Worm (Caenorhabditis elegans) whole organism, young adult: ENCODE results near the gene F55B11.5.
A peak's percentile ranks its signal among the peaks of the same experiment; 100 is the strongest.

Experiments
- F55B11.4 ChIP-seq: sonication (generic microtip); optimal IDR thresholded peaks from 2 replicates; lab custom pipeline; 2016; ENCODE audit warnings: missing compliant biosample characterization, missing genetic modification characterization, borderline replicate concordance; ENCODE audit not compliant: insufficient read depth
- F57A8.1 ChIP-seq: fragments of 200-800 bp; sonication (Bioruptor generic); optimal IDR thresholded peaks from 2 replicates; lab custom pipeline; 2018; ENCODE audit warnings: mild to moderate bottlenecking, missing genetic modification characterization, moderate library complexity, missing compliant biosample characterization
- F57C9.4 ChIP-seq: sonication (generic microtip); optimal IDR thresholded peaks from 2 replicates; lab custom pipeline; 2017; ENCODE audit warnings: mild to moderate bottlenecking, missing genetic modification characterization, missing compliant biosample characterization
- K12H6.12 ChIP-seq: fragments of 200-800 bp; sonication (Bioruptor generic); optimal IDR thresholded peaks from 2 replicates; lab custom pipeline; 2018; ENCODE audit warnings: mild to moderate bottlenecking, missing genetic modification characterization, missing compliant biosample characterization
- Y79H2A.3 ChIP-seq: fragments of 200-800 bp; sonication (Bioruptor generic); conservative IDR thresholded peaks from 2 replicates; pipeline ENCODE4 v1.3.6; 2022; ENCODE audit warnings: missing genetic modification reagents, missing genetic modification characterization, missing compliant biosample characterization
- Y95B8A.8 ChIP-seq: fragments of 200-800 bp; sonication (Bioruptor generic); IDR thresholded peaks from 2 replicates; pipeline ENCODE4 v1.3.6; 2022; ENCODE audit warnings: missing genetic modification reagents, missing genetic modification characterization, missing compliant biosample characterization
- akir-1 ChIP-seq: fragments of 200-800 bp; sonication (Bioruptor generic); optimal IDR thresholded peaks from 2 replicates; lab custom pipeline; 2018; ENCODE audit warnings: mild to moderate bottlenecking, missing genetic modification characterization, moderate library complexity, missing compliant biosample characterization
- attf-6 ChIP-seq: fragments of 200-800 bp; sonication (Bioruptor generic); IDR thresholded peaks from 2 replicates; pipeline ENCODE4 v1.3.6; 2022; ENCODE audit warnings: missing genetic modification reagents, missing genetic modification characterization, missing compliant biosample characterization
- ccch-3 ChIP-seq: fragments of 200-800 bp; sonication (Bioruptor generic); optimal IDR thresholded peaks from 2 replicates; lab custom pipeline; 2018; ENCODE audit warnings: mild to moderate bottlenecking, missing genetic modification characterization, missing compliant biosample characterization
- ceh-27 ChIP-seq: fragments of 200-800 bp; sonication (Bioruptor generic); optimal IDR thresholded peaks from 2 replicates; lab custom pipeline; 2018; ENCODE audit warnings: mild to moderate bottlenecking, missing genetic modification characterization, moderate library complexity, missing compliant biosample characterization
- ceh-79 ChIP-seq: sonication (generic microtip); optimal IDR thresholded peaks from 2 replicates; lab custom pipeline; 2017; ENCODE audit warnings: mild to moderate bottlenecking, missing genetic modification characterization, missing compliant biosample characterization
- efl-1 ChIP-seq: fragments of 150-350 bp; optimal IDR thresholded peaks from 2 replicates; lab custom pipeline; 2014; ENCODE audit warnings: missing biosample characterization, missing genetic modification reagents, missing genetic modification characterization
- ekl-4 ChIP-seq: fragments of 200-800 bp; sonication (Bioruptor generic); IDR thresholded peaks from 2 replicates; pipeline ENCODE4 v1.3.6; 2022; ENCODE audit warnings: missing genetic modification reagents, missing genetic modification characterization, missing compliant biosample characterization
- gei-17 ChIP-seq: fragments of 200-800 bp; sonication (Bioruptor generic); optimal IDR thresholded peaks from 2 replicates; lab custom pipeline; 2018; ENCODE audit warnings: mild to moderate bottlenecking, missing genetic modification characterization, missing compliant biosample characterization
- him-1 ChIP-seq: sonication (generic microtip); optimal IDR thresholded peaks from 2 replicates; lab custom pipeline; 2016; ENCODE audit warnings: missing genotype, missing genetic modification reagents, missing genetic modification characterization, missing compliant biosample characterization
- hmg-1.2 ChIP-seq: fragments of 200-800 bp; sonication (Bioruptor generic); IDR thresholded peaks from 2 replicates; pipeline ENCODE4 v1.3.6; 2022; ENCODE audit warnings: missing genetic modification reagents, missing genetic modification characterization, missing compliant biosample characterization
- lin-26 ChIP-seq: fragments of 200-800 bp; sonication (Bioruptor generic); IDR thresholded peaks from 2 replicates; pipeline ENCODE4 v1.3.6; 2022; ENCODE audit warnings: missing genetic modification reagents, missing genetic modification characterization, missing compliant biosample characterization
- lir-1 ChIP-seq: fragments of 200-800 bp; sonication (Bioruptor generic); conservative IDR thresholded peaks from 2 replicates; pipeline ENCODE4 v1.3.6; 2022; ENCODE audit warnings: missing genetic modification reagents, missing genetic modification characterization, missing compliant biosample characterization
- lsl-1 ChIP-seq: fragments of 200-800 bp; sonication (Bioruptor generic); optimal IDR thresholded peaks from 2 replicates; lab custom pipeline; 2018; ENCODE audit warnings: mild to moderate bottlenecking, missing genetic modification characterization, moderate library complexity, missing compliant biosample characterization
- mcd-1 ChIP-seq: fragments of 200-800 bp; sonication (Bioruptor generic); IDR thresholded peaks from 2 replicates; pipeline ENCODE4 v1.3.6; 2022; ENCODE audit warnings: missing genetic modification reagents, missing genetic modification characterization, missing compliant biosample characterization
- mxl-1 ChIP-seq: sonication (generic microtip); optimal IDR thresholded peaks from 2 replicates; lab custom pipeline; 2016; ENCODE audit warnings: missing genetic modification characterization, missing compliant biosample characterization
- nfya-1 ChIP-seq: sonication (generic microtip); optimal IDR thresholded peaks from 2 replicates; lab custom pipeline; 2017; ENCODE audit warnings: antibody characterized with exemption, missing compliant biosample characterization, missing genetic modification characterization, borderline replicate concordance; ENCODE audit not compliant: insufficient read depth
- nhr-120 ChIP-seq: fragments of 200-800 bp; sonication (Bioruptor generic); IDR thresholded peaks from 2 replicates; pipeline ENCODE4 v1.3.6; 2022; ENCODE audit warnings: missing genetic modification characterization, missing compliant biosample characterization
- nhr-80 ChIP-seq: sonication (generic microtip); optimal IDR thresholded peaks from 2 replicates; lab custom pipeline; 2016; ENCODE audit warnings: missing genetic modification characterization, missing compliant biosample characterization
- rec-8 ChIP-seq, 2 experiments: sonication (generic microtip); optimal IDR thresholded peaks; 2 replicates each; lab custom pipeline; 2016; ENCODE audit warnings: mild to moderate bottlenecking in 2 of 2, missing genetic modification characterization in 2 of 2, missing genetic modification reagents in 2 of 2, missing genotype in 2 of 2, missing biosample characterization in 1 of 2, missing compliant biosample characterization in 1 of 2, moderate library complexity in 1 of 2
- sea-2 ChIP-seq: fragments of 200-800 bp; sonication (Bioruptor generic); IDR thresholded peaks from 2 replicates; pipeline ENCODE4 v1.3.6; 2022; ENCODE audit warnings: missing genetic modification characterization, missing compliant biosample characterization
- snpc-1.3 ChIP-seq: sonication (generic microtip); optimal IDR thresholded peaks from 2 replicates; lab custom pipeline; 2017; ENCODE audit warnings: missing genetic modification characterization, mild to moderate bottlenecking, missing compliant biosample characterization, antibody characterized with exemption, moderate library complexity, missing genotype, missing genetic modification reagents; ENCODE audit not compliant: insufficient read depth
- snpc-3.4 ChIP-seq: sonication (generic microtip); optimal IDR thresholded peaks from 2 replicates; lab custom pipeline; 2017; ENCODE audit warnings: missing genetic modification characterization, mild to moderate bottlenecking, missing compliant biosample characterization, antibody characterized with exemption, moderate library complexity, missing genotype, missing genetic modification reagents
- snpc-4 ChIP-seq, 5 experiments: fragments of 150-350 bp in 1 of 5; sonication (generic microtip) in 4 of 5; optimal IDR thresholded peaks; 2 replicates each; lab custom pipeline; 2014 to 2018; ENCODE audit warnings: missing genetic modification characterization in 5 of 5, missing biosample characterization in 3 of 5, antibody characterized with exemption in 2 of 5, mild to moderate bottlenecking in 2 of 5, missing compliant biosample characterization in 2 of 5, missing genotype in 2 of 5, moderate library complexity in 2 of 5, missing genetic modification reagents in 1 of 5
- tbx-9 ChIP-seq: sonication (generic microtip); optimal IDR thresholded peaks from 2 replicates; lab custom pipeline; 2016; ENCODE audit warnings: borderline replicate concordance, missing genetic modification characterization, inconsistent platforms, missing compliant biosample characterization
- unc-130 ChIP-seq: sonication (generic microtip); optimal IDR thresholded peaks from 2 replicates; lab custom pipeline; 2016; ENCODE audit warnings: missing genetic modification reagents, missing genetic modification characterization, missing compliant biosample characterization
- unc-62 ChIP-seq: fragments of 150-350 bp; optimal IDR thresholded peaks from 2 replicates; lab custom pipeline; 2014; ENCODE audit warnings: missing biosample characterization, missing genetic modification reagents, missing genetic modification characterization
- zim-3 ChIP-seq: sonication (generic microtip); optimal IDR thresholded peaks from 2 replicates; lab custom pipeline; 2017; ENCODE audit warnings: mild to moderate bottlenecking, missing genetic modification characterization, moderate library complexity, missing compliant biosample characterization
- ztf-18 ChIP-seq: sonication (generic microtip); optimal IDR thresholded peaks from 2 replicates; lab custom pipeline; 2016; ENCODE audit warnings: missing genotype, mild to moderate bottlenecking, missing genetic modification characterization, missing compliant biosample characterization
- ztf-28 ChIP-seq: fragments of 200-800 bp; sonication (Bioruptor generic); IDR thresholded peaks from 2 replicates; pipeline ENCODE4 v1.3.6; 2022; ENCODE audit warnings: missing genetic modification reagents, missing genetic modification characterization, missing compliant biosample characterization

Gene F55B11.5

ce11 chrIV:14390023-14390614 is 37.4 kb upstream of the F55B11.5 start:
- TF ChIP-seq ztf-28 (GFP tag; lab: Robert Waterston, UW) (no peak), snpc-4 (GFP tag; optimal IDR thresholded peaks at IDR 0.05; lab: Kevin White, UChicago) (no peak), snpc-4 (tag; optimal IDR thresholded peaks at IDR 0.05; lab: Kevin White, UChicago) (peak in 3 of 4 experiments; percentile 7 to 61 (median 40)), attf-6 (GFP tag; lab: Robert Waterston, UW) (0 out of 2 replicates have a peak, but pooled peaks have one; percentile 43)

ce11 chrIV:14391268-14391667 is 36.2 kb upstream of the F55B11.5 start:
- TF ChIP-seq ceh-79 (tag; lab: Kevin White, UChicago) (no peak), snpc-4 (GFP tag; optimal IDR thresholded peaks at IDR 0.05; lab: Kevin White, UChicago) (no peak), snpc-4 (tag; optimal IDR thresholded peaks at IDR 0.05; lab: Kevin White, UChicago) (peak in 3 of 4 experiments; percentile 14 to 39 (median 32)), attf-6 (GFP tag; lab: Robert Waterston, UW) (peak; percentile 83), nhr-80 (tag; lab: Kevin White, UChicago) (no peak), rec-8 (tag; optimal IDR thresholded peaks at IDR 0.05; lab: Kevin White, UChicago) (no peak)
- TF ChIP-seq, all 124 proteins: peak for 2

- TF ChIP-seq Y79H2A.3 (GFP tag; lab: Robert Waterston, UW) (no peak), ekl-4 (GFP tag; lab: Robert Waterston, UW) (no peak), unc-62 (no peak), akir-1 (GFP tag; lab: Kevin White, UChicago) (no peak), tbx-9 (no peak), sea-2 (GFP tag; lab: Robert Waterston, UW) (no peak), K12H6.12 (no peak), mcd-1 (GFP tag; lab: Robert Waterston, UW) (no peak), zim-3 (tag; lab: Kevin White, UChicago) (no peak), lir-1 (GFP tag; lab: Robert Waterston, UW) (no peak), lin-26 (GFP tag; lab: Robert Waterston, UW) (no peak), ceh-27 (GFP tag; lab: Kevin White, UChicago) (no peak), F57A8.1 (GFP tag; lab: Kevin White, UChicago) (no peak), F57C9.4 (tag; lab: Kevin White, UChicago) (no peak), lsl-1 (GFP tag; lab: Kevin White, UChicago) (no peak), hmg-1.2 (GFP tag; lab: Robert Waterston, UW) (no peak), snpc-3.4 (no peak)
- TF ChIP-seq, all 124 proteins: peak for 0
These were observed 35.7 kb upstream of the F55B11.5 start for ce11 chrIV:14391746-14392145.

DNA sequence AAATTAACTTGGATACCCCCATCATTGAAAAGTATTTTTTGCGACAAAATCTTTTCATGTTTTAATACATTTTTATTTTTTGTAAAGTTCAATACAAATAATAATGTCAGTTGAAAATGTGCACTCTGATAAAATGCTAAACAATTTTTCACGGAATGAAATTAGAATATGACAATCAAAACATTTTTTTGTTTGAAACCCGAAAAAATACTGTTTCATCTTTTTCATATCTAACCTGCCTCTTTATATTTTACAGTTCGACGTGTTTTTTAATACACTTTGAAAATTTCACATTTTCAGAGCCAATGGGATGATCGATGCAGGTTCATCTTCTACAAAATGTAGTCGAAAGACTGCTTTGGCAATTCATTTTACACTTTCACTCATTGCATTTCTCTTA is 33.7 kb upstream of the F55B11.5 start, which contains the start of gene clc-8:
TSS of gene clc-8 (plus strand) at position 301 of the 400 bp plus-strand sequence.
- TF ChIP-seq F55B11.4 = no peak
- TF ChIP-seq nfya-1 = no peak
- no peak for TF ChIP-seq nhr-120 (GFP tag; lab: Robert Waterston, UW)
- TF ChIP-seq gei-17 (GFP tag; lab: Kevin White, UChicago) = no peak
- no peak for TF ChIP-seq efl-1 (GFP tag; lab: Kevin White, UChicago)
- TF ChIP-seq unc-130 (GFP tag; lab: Kevin White, UChicago) = no peak
- no peak for TF ChIP-seq Y95B8A.8 (GFP tag; lab: Robert Waterston, UW)
- TF ChIP-seq ceh-27 (GFP tag; lab: Kevin White, UChicago) = no peak
- no peak for TF ChIP-seq mxl-1 (tag; lab: Kevin White, UChicago)
- no peak for TF ChIP-seq ztf-18 (tag; lab: Kevin White, UChicago)
- no peak for TF ChIP-seq ccch-3 (GFP tag; lab: Kevin White, UChicago)
- no peak for TF ChIP-seq him-1 (tag; lab: Kevin White, UChicago)
- no peak for TF ChIP-seq snpc-1.3 (tag; lab: Kevin White, UChicago)
